Worm (Caenorhabditis elegans) whole organism, L3 larva: ENCODE measurements around the gene hum-4.

Source experiments
- ceh-16 ChIP-seq: sonication (generic microtip); optimal IDR thresholded peaks from 2 replicates; lab custom pipeline; 2017; ENCODE audit warnings: missing biosample characterization, missing genetic modification characterization
- ceh-82 ChIP-seq: fragments of 150-350 bp; optimal IDR thresholded peaks from 2 replicates; lab custom pipeline; 2014; ENCODE audit warnings: missing biosample characterization, missing genetic modification characterization
- egl-27 ChIP-seq: sonication (generic microtip); optimal IDR thresholded peaks from 4 replicates; lab custom pipeline; 2017; ENCODE audit warnings: missing biosample characterization, missing genetic modification reagents, missing genetic modification characterization
- elt-3 ChIP-seq, 3 experiments: fragments of 150-350 bp in 1 of 3; sonication (generic microtip) in 2 of 3; optimal IDR thresholded peaks; 2 replicates in 2 of 3; 4 replicates in 1 of 3; lab custom pipeline; 2014 to 2017; ENCODE audit warnings: missing biosample characterization in 3 of 3, missing genetic modification characterization in 3 of 3
- fos-1 ChIP-seq: fragments of 150-350 bp; optimal IDR thresholded peaks from 2 replicates; lab custom pipeline; 2014; ENCODE audit warnings: missing biosample characterization, missing genetic modification characterization
- mdl-1 ChIP-seq: fragments of 150-350 bp; optimal IDR thresholded peaks from 2 replicates; lab custom pipeline; 2014; ENCODE audit warnings: missing biosample characterization, missing genetic modification characterization
- nhr-11 ChIP-seq: fragments of 150-350 bp; optimal IDR thresholded peaks from 2 replicates; lab custom pipeline; 2014; ENCODE audit warnings: missing biosample characterization, missing genetic modification characterization
- nhr-77 ChIP-seq: fragments of 150-350 bp; optimal IDR thresholded peaks from 2 replicates; lab custom pipeline; 2014; ENCODE audit warnings: missing biosample characterization, missing genetic modification characterization
- zag-1 ChIP-seq: fragments of 150-350 bp; optimal IDR thresholded peaks from 2 replicates; lab custom pipeline; 2014; ENCODE audit warnings: missing biosample characterization, missing genetic modification characterization

ce11 chrX:11479321-11479863 is 46.0 kb upstream of the hum-4 start:
- TF ChIP-seq zag-1 (tag; lab: Kevin White, UChicago) = no peak
- TF ChIP-seq elt-3 (tag; optimal IDR thresholded peaks at IDR 0.05; lab: Kevin White, UChicago) = no peak
- no peak for TF ChIP-seq mdl-1 (tag; lab: Kevin White, UChicago)
- TF ChIP-seq fos-1 (tag; lab: Kevin White, UChicago) = no peak
- TF ChIP-seq egl-27 = no peak
- no peak for TF ChIP-seq nhr-11
- TF ChIP-seq nhr-77 (tag; lab: Kevin White, UChicago) = no peak
- TF ChIP-seq ceh-16 (tag; lab: Kevin White, UChicago) = no peak
- no peak for TF ChIP-seq ceh-82 (tag; lab: Kevin White, UChicago)
